Fruit fly (Drosophila melanogaster) whole organism: Measurements from ENCODE around the gene CG5273.

Experiments used
- CG8478 ChIP-seq: fragments of >200 bp; optimal IDR thresholded peaks from 2 replicates; lab custom pipeline; 2018; ENCODE audit warnings: inconsistent platforms
- Dll ChIP-seq: fragments of >200 bp; optimal IDR thresholded peaks from 2 replicates; lab custom pipeline; 2017
- EcR ChIP-seq, 2 experiments: fragments of >200 bp; optimal IDR thresholded peaks; 2 replicates each; lab custom pipeline; 2017; ENCODE audit warnings: missing biosample characterization in 2 of 2, missing genetic modification characterization in 2 of 2, missing genetic modification reagents in 2 of 2
- pan ChIP-seq: fragments of >200 bp; optimal IDR thresholded peaks from 2 replicates; lab custom pipeline; 2017
- psq ChIP-seq: fragments of >200 bp; optimal IDR thresholded peaks from 2 replicates; lab custom pipeline; 2017
- usp ChIP-seq: fragments of >200 bp; optimal IDR thresholded peaks from 2 replicates; lab custom pipeline; 2017; ENCODE audit warnings: missing biosample characterization, missing genetic modification characterization, mixed read lengths

Gene CG5273

dm6 chrX:755642-756332 lies 3.6 kb upstream of the CG5273 start:
- peak in 1 of 2 experiments; percentile 73 for TF ChIP-seq EcR (GFP tag; optimal IDR thresholded peaks at IDR 0.05; lab: Kevin White, UChicago)
- TF ChIP-seq pan (lab: Kevin White, UChicago), result no peak

DNA sequence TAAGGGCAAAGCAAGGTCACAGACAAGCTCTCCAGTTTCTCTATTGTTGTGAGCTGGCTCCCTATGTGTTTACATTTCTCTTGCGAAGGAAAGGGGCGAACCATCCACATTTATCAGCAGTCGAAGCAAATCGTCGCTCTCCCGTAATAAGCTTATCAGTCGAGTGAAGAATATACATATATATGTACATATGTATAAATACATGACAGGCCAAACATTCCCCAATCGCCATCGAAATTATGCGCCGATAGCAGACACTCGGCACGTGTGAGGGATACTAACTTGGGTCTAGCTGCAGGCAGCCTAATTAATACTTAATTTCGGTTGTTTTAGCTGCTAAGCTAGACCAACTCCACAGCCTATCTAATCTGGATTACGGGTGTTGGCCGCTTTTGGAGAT lies 2.5 kb upstream of the CG5273 start:
- no peak for TF ChIP-seq psq (lab: Kevin White, UChicago)
- TF ChIP-seq pan (lab: Kevin White, UChicago), result no peak

DNA sequence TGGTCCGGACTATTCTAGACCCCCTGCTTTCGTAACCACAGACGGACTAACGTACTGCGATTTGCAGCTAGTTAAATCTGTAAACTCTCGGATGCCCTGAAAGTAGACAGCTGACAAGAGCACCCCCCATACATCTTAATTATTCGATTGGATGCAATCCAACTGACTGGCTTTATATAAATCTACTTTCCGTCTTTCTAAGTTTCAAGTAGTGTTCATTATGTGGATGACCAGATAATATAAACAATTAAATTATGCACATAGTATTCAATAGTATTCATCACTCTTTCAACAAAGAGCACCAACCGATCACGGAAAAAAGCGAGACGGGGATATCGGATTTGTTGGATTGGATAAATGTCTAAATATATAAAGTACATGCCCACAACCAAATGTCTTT lies 2.7 kb downstream of the CG5273 start:
- TF ChIP-seq usp (GFP tag; lab: Kevin White, UChicago), result no peak
- TF ChIP-seq psq (lab: Kevin White, UChicago), result no peak
- TF ChIP-seq CG8478 (lab: Kevin White, UChicago), result no peak
- no peak for TF ChIP-seq Dll (lab: Kevin White, UChicago)
- TF ChIP-seq EcR (GFP tag; optimal IDR thresholded peaks at IDR 0.05; lab: Kevin White, UChicago), result no peak
- TF ChIP-seq pan (lab: Kevin White, UChicago), result no peak

dm6 chrX:765039-765508 lies 5.7 kb downstream of the CG5273 start, which contains the start of gene RpL22:
RpL22 (minus strand) TSS chrX:765130.
- no peak for TF ChIP-seq pan (lab: Kevin White, UChicago)
- no peak for TF ChIP-seq psq (lab: Kevin White, UChicago)
- no peak for TF ChIP-seq CG8478 (lab: Kevin White, UChicago)
- no peak for TF ChIP-seq Dll (lab: Kevin White, UChicago)
- TF ChIP-seq EcR (GFP tag; optimal IDR thresholded peaks at IDR 0.05; lab: Kevin White, UChicago), result no peak
- TF ChIP-seq usp (GFP tag; lab: Kevin White, UChicago), result no peak

DNA sequence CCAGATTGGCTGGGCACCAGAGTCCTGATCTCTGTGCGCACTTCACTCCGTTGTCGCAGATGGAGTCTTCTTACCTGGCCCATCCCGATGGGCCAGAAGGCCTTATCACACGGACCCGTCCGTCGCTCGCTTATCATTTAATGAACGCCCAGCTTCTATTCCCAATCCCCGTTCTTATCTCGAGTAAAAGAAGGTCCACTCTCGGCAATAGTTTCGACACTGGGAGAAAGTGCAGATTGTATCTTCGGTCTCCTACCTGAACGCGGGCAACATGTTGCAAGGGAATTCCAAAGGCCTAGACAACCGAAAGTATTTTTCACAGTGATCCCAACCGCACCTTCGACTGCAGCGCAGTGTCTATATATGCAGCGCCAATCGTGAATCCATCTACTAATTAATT lies 6.7 kb downstream of the CG5273 start:
- TF ChIP-seq psq (lab: Kevin White, UChicago) (no peak), pan (lab: Kevin White, UChicago) (no peak), Dll (lab: Kevin White, UChicago) (no peak), usp (GFP tag; lab: Kevin White, UChicago) (no peak), CG8478 (lab: Kevin White, UChicago) (no peak), EcR (GFP tag; optimal IDR thresholded peaks at IDR 0.05; lab: Kevin White, UChicago) (no peak)

- no peak for TF ChIP-seq psq (lab: Kevin White, UChicago)
- no peak for TF ChIP-seq pan (lab: Kevin White, UChicago)
- no peak for TF ChIP-seq EcR (GFP tag; optimal IDR thresholded peaks at IDR 0.05; lab: Kevin White, UChicago)
- no peak for TF ChIP-seq usp (GFP tag; lab: Kevin White, UChicago)
- no peak for TF ChIP-seq CG8478 (lab: Kevin White, UChicago)
- TF ChIP-seq Dll (lab: Kevin White, UChicago), result no peak
Measured at dm6 chrX:767928-768327, 8.5 kb downstream of the CG5273 start.

DNA sequence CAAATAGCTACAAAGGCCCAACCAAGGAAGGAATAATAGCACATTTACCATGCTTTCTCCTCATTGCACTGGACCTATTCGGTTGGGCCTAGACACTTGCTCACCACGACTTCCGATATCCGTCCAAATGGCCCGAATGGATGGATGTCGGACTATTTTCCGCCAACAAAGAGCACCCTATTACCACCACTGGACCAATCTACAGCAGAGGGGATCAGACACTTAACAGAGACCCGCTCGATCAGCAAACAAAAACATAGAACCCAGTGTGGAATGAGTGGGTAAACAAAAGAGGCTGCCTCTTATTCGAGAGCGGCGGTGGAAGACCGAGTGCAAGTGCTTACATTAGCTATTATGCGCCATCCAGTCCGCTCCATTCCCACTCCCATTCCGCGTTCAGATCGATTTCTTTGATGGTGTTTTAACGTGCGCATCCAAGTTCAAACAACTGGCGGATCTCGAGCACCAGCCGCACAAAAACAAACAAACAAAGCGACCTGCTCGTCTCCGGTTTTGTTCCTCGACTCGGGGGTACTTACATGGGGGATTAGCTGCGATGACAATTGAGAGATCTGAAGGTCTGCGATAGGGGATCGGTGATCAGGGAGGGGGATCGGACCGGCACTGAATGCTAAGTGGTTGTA lies 9.2 kb downstream of the CG5273 start:
- TF ChIP-seq Dll (lab: Kevin White, UChicago) (no peak), CG8478 (lab: Kevin White, UChicago) (no peak), usp (GFP tag; lab: Kevin White, UChicago) (no peak), EcR (GFP tag; optimal IDR thresholded peaks at IDR 0.05; lab: Kevin White, UChicago) (no peak), pan (lab: Kevin White, UChicago) (no peak), psq (lab: Kevin White, UChicago) (no peak)

dm6 chrX:769639-770124 lies 10.3 kb downstream of the CG5273 start, which contains the start of gene fz3:
fz3 (plus strand) TSS chrX:769945.
- TF ChIP-seq EcR (GFP tag; optimal IDR thresholded peaks at IDR 0.05; lab: Kevin White, UChicago) (no peak), CG8478 (lab: Kevin White, UChicago) (no peak), psq (lab: Kevin White, UChicago) (no peak)

- TF ChIP-seq EcR (GFP tag; optimal IDR thresholded peaks at IDR 0.05; lab: Kevin White, UChicago) (no peak), CG8478 (lab: Kevin White, UChicago) (no peak), Dll (lab: Kevin White, UChicago) (no peak), psq (lab: Kevin White, UChicago) (no peak), pan (lab: Kevin White, UChicago) (no peak), usp (GFP tag; lab: Kevin White, UChicago) (no peak)
Measured at dm6 chrX:771431-772064, 12.2 kb downstream of the CG5273 start.

- TF ChIP-seq EcR (GFP tag; optimal IDR thresholded peaks at IDR 0.05; lab: Kevin White, UChicago) (no peak), psq (lab: Kevin White, UChicago) (no peak), usp (GFP tag; lab: Kevin White, UChicago) (no peak), Dll (lab: Kevin White, UChicago) (no peak), pan (lab: Kevin White, UChicago) (no peak), CG8478 (lab: Kevin White, UChicago) (no peak)
Measured at dm6 chrX:772305-772986, 13.1 kb downstream of the CG5273 start.
